Fruit fly (Drosophila melanogaster): Measurements from ENCODE around the gene Cds.
A peak's percentile ranks its signal among the peaks of the same experiment; 100 is the strongest.

Gene Cds

dm6 chr3L:8093553-8093952, 34.0 kb upstream of the Cds start (continued):
- TF ChIP-seq CG10147 (GFP tag; optimal IDR thresholded peaks at IDR 0.05), result peak; percentile 42
- TF ChIP-seq CG6175 (GFP tag; IDR thresholded peaks at IDR 0.05), result no peak
- no peak for TF ChIP-seq inv (GFP tag; IDR thresholded peaks at IDR 0.05; ENCODE audit: partially characterized antibody)
- no peak for TF ChIP-seq vvl (GFP tag; IDR thresholded peaks at IDR 0.05)
- TF ChIP-seq CG9727 (GFP tag; optimal IDR thresholded peaks at IDR 0.05), result peak; percentile 34
- TF ChIP-seq BEAF-32 (GFP tag; optimal IDR thresholded peaks at IDR 0.05), result no peak
- TF ChIP-seq Nf-YB (GFP tag; optimal IDR thresholded peaks at IDR 0.05), result no peak
- no peak for TF ChIP-seq Sin3A (optimal IDR thresholded peaks at IDR 0.05)
- TF ChIP-seq Xbp1 (GFP tag; optimal IDR thresholded peaks at IDR 0.05), result no peak
- no peak for TF ChIP-seq org-1 (GFP tag; optimal IDR thresholded peaks at IDR 0.05)
- TF ChIP-seq CG31441 (GFP tag; IDR thresholded peaks at IDR 0.05), result no peak
- no peak for TF ChIP-seq CG1792 (GFP tag; optimal IDR thresholded peaks at IDR 0.05)
- no peak for TF ChIP-seq Aef1 (GFP tag; IDR thresholded peaks at IDR 0.05)
- TF ChIP-seq tap (tag; optimal IDR thresholded peaks at IDR 0.05), result no peak
- no peak for TF ChIP-seq CG9609 (GFP tag; optimal IDR thresholded peaks at IDR 0.05)
- peak; percentile 42 for TF ChIP-seq CG12769 (tag; optimal IDR thresholded peaks at IDR 0.05)
- TF ChIP-seq danr (GFP tag; IDR thresholded peaks at IDR 0.05), result no peak
- no peak for TF ChIP-seq chif (GFP tag; optimal IDR thresholded peaks at IDR 0.05)
- peak; percentile 99 for TF ChIP-seq exex (tag; optimal IDR thresholded peaks at IDR 0.05)
- no peak for TF ChIP-seq Dbx (GFP tag; IDR thresholded peaks at IDR 0.05)
- no peak for TF ChIP-seq CG12744 (GFP tag; optimal IDR thresholded peaks at IDR 0.05)
- TF ChIP-seq CG4854 (GFP tag; optimal IDR thresholded peaks at IDR 0.05), result no peak
- peak; percentile 13 for TF ChIP-seq CG2116 (GFP tag; optimal IDR thresholded peaks at IDR 0.05)
- TF ChIP-seq CG4730 (GFP tag; IDR thresholded peaks at IDR 0.05), result no peak
- peak; percentile 44 for TF ChIP-seq CG15514 (GFP tag; optimal IDR thresholded peaks at IDR 0.05)
- TF ChIP-seq ato (GFP tag; IDR thresholded peaks at IDR 0.05; ENCODE audit: partially characterized antibody), result no peak
- TF ChIP-seq Sry-β (GFP tag; optimal IDR thresholded peaks at IDR 0.05), result no peak
- no peak for TF ChIP-seq CG3163 (GFP tag; optimal IDR thresholded peaks at IDR 0.05)
- no peak for TF ChIP-seq nerfin-2 (GFP tag; IDR thresholded peaks at IDR 0.05; ENCODE audit: partially characterized antibody)
- no peak for TF ChIP-seq CG7372 (GFP tag; IDR thresholded peaks at IDR 0.05)
- TF ChIP-seq CG17328 (GFP tag; IDR thresholded peaks at IDR 0.05), result no peak
- no peak for TF ChIP-seq oc (tag; optimal IDR thresholded peaks at IDR 0.05)
- no peak for TF ChIP-seq Taf1 (GFP tag; IDR thresholded peaks at IDR 0.05)
- TF ChIP-seq CG9876 (GFP tag; optimal IDR thresholded peaks at IDR 0.05), result no peak
- no peak for TF ChIP-seq hkb (optimal IDR thresholded peaks at IDR 0.05)
- no peak for TF ChIP-seq hkb (GFP tag; IDR thresholded peaks at IDR 0.05)
- TF ChIP-seq CG8281 (tag; optimal IDR thresholded peaks at IDR 0.05), result peak; percentile 77
- no peak for TF ChIP-seq Dip2 (GFP tag; IDR thresholded peaks at IDR 0.05)
- no peak for TF ChIP-seq lola (GFP tag; optimal IDR thresholded peaks at IDR 0.05)
- TF ChIP-seq CG7987 (GFP tag; optimal IDR thresholded peaks at IDR 0.05), result peak; percentile 65
- TF ChIP-seq ab (GFP tag; optimal IDR thresholded peaks at IDR 0.05), result no peak
- no peak for TF ChIP-seq CG17359 (tag; optimal IDR thresholded peaks at IDR 0.05)
- TF ChIP-seq twi (tag; optimal IDR thresholded peaks at IDR 0.05), result no peak
- no peak for TF ChIP-seq TFAM (GFP tag; optimal IDR thresholded peaks at IDR 0.05)
- TF ChIP-seq CG17912 (GFP tag; optimal IDR thresholded peaks at IDR 0.05), result no peak
- no peak for TF ChIP-seq Ssrp (tag; optimal IDR thresholded peaks at IDR 0.05)
- TF ChIP-seq CG1603 (tag; optimal IDR thresholded peaks at IDR 0.05), result peak; percentile 17
- TF ChIP-seq nerfin-1 (tag; optimal IDR thresholded peaks at IDR 0.05), result no peak
- no peak for TF ChIP-seq pita (GFP tag; optimal IDR thresholded peaks at IDR 0.05)
- no peak for TF ChIP-seq chn (GFP tag; optimal IDR thresholded peaks at IDR 0.05)
- peak in 1 of 2 experiments; percentile 2 for TF ChIP-seq Eip74EF (GFP tag; optimal IDR thresholded peaks at IDR 0.05)
- TF ChIP-seq CG3995 (GFP tag; optimal IDR thresholded peaks at IDR 0.05), result no peak
